Worm (Caenorhabditis elegans) whole organism, L3 larva: Measurements from ENCODE around the gene try-1.

ENCODE experiments used
- fos-1 ChIP-seq: fragments of 150-350 bp; optimal IDR thresholded peaks from 2 replicates; lab custom pipeline; 2014; ENCODE audit warnings: missing biosample characterization, missing genetic modification characterization
- nhr-77 ChIP-seq: fragments of 150-350 bp; optimal IDR thresholded peaks from 2 replicates; lab custom pipeline; 2014; ENCODE audit warnings: missing biosample characterization, missing genetic modification characterization
- sea-2 ChIP-seq: fragments of 150-350 bp; sonication (generic microtip); optimal IDR thresholded peaks from 4 replicates; lab custom pipeline; 2014; ENCODE audit warnings: missing biosample characterization, missing genetic modification reagents, missing genetic modification characterization

- TF ChIP-seq nhr-77, result no peak
- TF ChIP-seq sea-2, result no peak
- no peak for TF ChIP-seq fos-1
Observed at ce11 chrII:4992977-4993376, 43.6 kb upstream of the try-1 start, which contains the start of gene pigb-1.
